In the genomic region with DNA sequence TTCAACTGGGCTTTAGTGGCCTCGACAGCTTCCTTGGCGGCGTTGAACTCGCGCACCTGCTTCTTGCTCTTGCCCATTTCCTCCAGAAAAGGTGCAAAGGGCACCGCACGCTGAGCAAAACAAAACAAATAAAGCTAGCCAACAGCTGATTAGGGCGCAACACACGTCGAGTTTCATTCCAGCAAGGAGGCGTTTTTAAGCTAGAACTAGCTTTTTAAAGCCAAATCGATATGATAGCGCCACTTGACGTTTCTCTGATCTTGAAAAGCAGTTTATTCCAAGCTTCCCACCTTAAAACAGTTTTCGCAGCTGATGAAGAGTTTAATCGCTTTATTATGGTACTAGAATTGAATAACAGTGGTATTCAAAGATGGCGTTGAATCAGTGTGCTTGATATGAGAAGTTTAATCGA, we compare ENCODE assay signal across 3 fruit fly cellular contexts.
TF ChIP-seq lines count a peak whose summit lies in the region.

A gene (minus strand): TSS at position 199 of the 412 bp plus-strand sequence.

TF ChIP-seq in whole organism, embryonic, 481 proteins besides CTCF, POLR2A, EP300 and RAD21 (continued from another document and continues in another):
- TF ChIP-seq CG17361 (GFP tag; IDR thresholded peaks at IDR 0.05; lab: Robert Waterston, UW) (peak; percentile 59; the same call in 1 of the 3 replicates), disco-r (GFP tag; optimal IDR thresholded peaks at IDR 0.05; lab: Kevin White, UChicago) (no peak), ewg (GFP tag; optimal IDR thresholded peaks at IDR 0.05; lab: Kevin White, UChicago) (no peak), CG32772 (GFP tag; IDR thresholded peaks at IDR 0.05; lab: Robert Waterston, UW) (0 out of 2 replicates have a peak, but pooled peaks have one; percentile 22), CG9876 (GFP tag; optimal IDR thresholded peaks at IDR 0.05; lab: Kevin White, UChicago) (peak; percentile 38), CG4820 (GFP tag; optimal IDR thresholded peaks at IDR 0.05; lab: Kevin White, UChicago) (peak; percentile 26), croc (GFP tag; conservative IDR thresholded peaks at IDR 0.05; lab: Robert Waterston, UW) (no peak), CG18476 (GFP tag; optimal IDR thresholded peaks at IDR 0.05; lab: Kevin White, UChicago) (no peak), CG17385 (GFP tag; optimal IDR thresholded peaks at IDR 0.05; lab: Kevin White, UChicago) (no peak), Stat92E (GFP tag; optimal IDR thresholded peaks at IDR 0.05; lab: Kevin White, UChicago) (no peak), CG34224 (GFP tag; IDR thresholded peaks at IDR 0.05; lab: Robert Waterston, UW; ENCODE audit: partially characterized antibody) (no peak), CG14710 (tag; optimal IDR thresholded peaks at IDR 0.05; lab: Kevin White, UChicago) (peak; percentile 37), ato (GFP tag; IDR thresholded peaks at IDR 0.05; lab: Robert Waterston, UW; ENCODE audit: partially characterized antibody) (no peak), CG1647 (GFP tag; optimal IDR thresholded peaks at IDR 0.05; lab: Kevin White, UChicago) (no peak), Blimp-1 (GFP tag; optimal IDR thresholded peaks at IDR 0.05; lab: Kevin White, UChicago) (no peak), sens-2 (GFP tag; IDR thresholded peaks at IDR 0.05; lab: Robert Waterston, UW) (no peak), tap (tag; optimal IDR thresholded peaks at IDR 0.05; lab: Kevin White, UChicago) (no peak), emc (GFP tag; optimal IDR thresholded peaks at IDR 0.05; lab: Kevin White, UChicago) (peak; percentile 16), CG11085 (GFP tag; IDR thresholded peaks at IDR 0.05; lab: Robert Waterston, UW) (no peak), exex (tag; optimal IDR thresholded peaks at IDR 0.05; lab: Kevin White, UChicago) (peak; percentile 37), slbo (GFP tag; IDR thresholded peaks at IDR 0.05; lab: Robert Waterston, UW) (peak; percentile 57), zfh2 (GFP tag; optimal IDR thresholded peaks at IDR 0.05; lab: Kevin White, UChicago) (peak; percentile 65), Pdp1 (GFP tag; optimal IDR thresholded peaks at IDR 0.05; lab: Kevin White, UChicago) (peak in 1 of 2 experiments; percentile 57), CG16863 (GFP tag; optimal IDR thresholded peaks at IDR 0.05; lab: Kevin White, UChicago) (peak; percentile 15), Dfd (GFP tag; optimal IDR thresholded peaks at IDR 0.05; lab: Kevin White, UChicago) (no peak), Opbp (GFP tag; IDR thresholded peaks at IDR 0.05; lab: Robert Waterston, UW; ENCODE audit: partially characterized antibody) (no peak), pho (GFP tag; optimal IDR thresholded peaks at IDR 0.05; lab: Kevin White, UChicago) (peak; percentile 59), z (GFP tag; IDR thresholded peaks at IDR 0.05; lab: Robert Waterston, UW) (no peak), B-H2 (GFP tag; optimal IDR thresholded peaks at IDR 0.05; lab: Kevin White, UChicago) (peak; percentile 30), CG31388 (GFP tag; optimal IDR thresholded peaks at IDR 0.05; lab: Kevin White, UChicago) (no peak), CG11696 (GFP tag; IDR thresholded peaks at IDR 0.05; lab: Robert Waterston, UW) (no peak), YL-1 (GFP tag; optimal IDR thresholded peaks at IDR 0.05; lab: Kevin White, UChicago) (peak; percentile 22), CG8359 (GFP tag; optimal IDR thresholded peaks at IDR 0.05; lab: Kevin White, UChicago; ENCODE audit: borderline replicate concordance) (no peak), so (GFP tag; IDR thresholded peaks at IDR 0.05; lab: Robert Waterston, UW) (no peak), CG7745 (tag; optimal IDR thresholded peaks at IDR 0.05; lab: Kevin White, UChicago) (no peak), Nf-YB (GFP tag; optimal IDR thresholded peaks at IDR 0.05; lab: Kevin White, UChicago) (no peak), lola (GFP tag; optimal IDR thresholded peaks at IDR 0.05; lab: Kevin White, UChicago) (peak in 1 of 3 experiments; percentile 24), tup (GFP tag; optimal IDR thresholded peaks at IDR 0.05; lab: Kevin White, UChicago) (no peak), corto (GFP tag; optimal IDR thresholded peaks at IDR 0.05; lab: Kevin White, UChicago) (no peak), psq (GFP tag; optimal IDR thresholded peaks at IDR 0.05; lab: Kevin White, UChicago) (peak; percentile 44), CG13424 (tag; optimal IDR thresholded peaks at IDR 0.05; lab: Kevin White, UChicago) (peak; percentile 58), crol (GFP tag; IDR thresholded peaks at IDR 0.05; lab: Robert Waterston, UW) (no peak)

TF ChIP-seq in whole organism, prepupa, 60 proteins besides CTCF, POLR2A, EP300 and RAD21 (continued from another document):
- peak; percentile 71 for TF ChIP-seq Blimp-1 (GFP tag; optimal IDR thresholded peaks at IDR 0.05; lab: Kevin White, UChicago)
- peak; percentile 3 for TF ChIP-seq Ets96B (tag; optimal IDR thresholded peaks at IDR 0.05; lab: Kevin White, UChicago)
- no peak for TF ChIP-seq CG10669 (GFP tag; optimal IDR thresholded peaks at IDR 0.05; lab: Kevin White, UChicago)
- TF ChIP-seq Eip78C (GFP tag; lab: Kevin White, UChicago): peak; percentile 69
- TF ChIP-seq CG31627 (GFP tag; optimal IDR thresholded peaks at IDR 0.05; lab: Kevin White, UChicago): peak; percentile 28
- no peak for TF ChIP-seq CG6276 (GFP tag; optimal IDR thresholded peaks at IDR 0.05; lab: Kevin White, UChicago)
- TF ChIP-seq Sox15 (GFP tag; optimal IDR thresholded peaks at IDR 0.05; lab: Kevin White, UChicago): no peak
- TF ChIP-seq svp (GFP tag; lab: Kevin White, UChicago): peak; percentile 85
- peak; percentile 48 for TF ChIP-seq lz (GFP tag; optimal IDR thresholded peaks at IDR 0.05; lab: Kevin White, UChicago)
- peak; percentile 45; the same call in 2 of the 3 replicates for TF ChIP-seq CG6163 (GFP tag; IDR thresholded peaks at IDR 0.05; lab: Robert Waterston, UW)
- peak; percentile 31 for TF ChIP-seq cyc (GFP tag; optimal IDR thresholded peaks at IDR 0.05; lab: Kevin White, UChicago)
- TF ChIP-seq CG34406 (GFP tag; optimal IDR thresholded peaks at IDR 0.05; lab: Kevin White, UChicago): no peak
- no peak for TF ChIP-seq CG8119 (GFP tag; IDR thresholded peaks at IDR 0.05; lab: Robert Waterston, UW)
- peak; percentile 37 for TF ChIP-seq topi (GFP tag; optimal IDR thresholded peaks at IDR 0.05; lab: Kevin White, UChicago)
- TF ChIP-seq CG6808 (GFP tag; optimal IDR thresholded peaks at IDR 0.05; lab: Kevin White, UChicago): no peak
- no peak for TF ChIP-seq CG3919 (GFP tag; optimal IDR thresholded peaks at IDR 0.05; lab: Kevin White, UChicago)
- TF ChIP-seq Lpt (GFP tag; optimal IDR thresholded peaks at IDR 0.05; lab: Kevin White, UChicago): no peak
- TF ChIP-seq fkh (GFP tag; optimal IDR thresholded peaks at IDR 0.05; lab: Kevin White, UChicago): peak; percentile 80
- peak; percentile 4 for TF ChIP-seq CG11762 (GFP tag; optimal IDR thresholded peaks at IDR 0.05; lab: Kevin White, UChicago; ENCODE audit: insufficient read depth)
- TF ChIP-seq OdsH (GFP tag; optimal IDR thresholded peaks at IDR 0.05; lab: Kevin White, UChicago): no peak
- no peak for TF ChIP-seq achi (GFP tag; optimal IDR thresholded peaks at IDR 0.05; lab: Kevin White, UChicago)
- no peak for TF ChIP-seq CG6792 (GFP tag; optimal IDR thresholded peaks at IDR 0.05; lab: Kevin White, UChicago)
- no peak for TF ChIP-seq Hr38 (GFP tag; optimal IDR thresholded peaks at IDR 0.05; lab: Kevin White, UChicago)
- TF ChIP-seq CG6854 (GFP tag; optimal IDR thresholded peaks at IDR 0.05; lab: Kevin White, UChicago): peak; percentile 61
- no peak for TF ChIP-seq Hr4 (GFP tag; optimal IDR thresholded peaks at IDR 0.05; lab: Kevin White, UChicago)
- TF ChIP-seq Met (GFP tag; optimal IDR thresholded peaks at IDR 0.05; lab: Kevin White, UChicago): no peak
- peak in 1 of 2 experiments; percentile 31 for TF ChIP-seq ss (GFP tag; optimal IDR thresholded peaks at IDR 0.05; lab: Kevin White, UChicago)
- TF ChIP-seq CG15336 (GFP tag; IDR thresholded peaks at IDR 0.05; lab: Robert Waterston, UW): no peak
- TF ChIP-seq spab (GFP tag; optimal IDR thresholded peaks at IDR 0.05; lab: Kevin White, UChicago): no peak
- TF ChIP-seq CG7368 (GFP tag; optimal IDR thresholded peaks at IDR 0.05; lab: Kevin White, UChicago): no peak
- TF ChIP-seq Eip75B (GFP tag; optimal IDR thresholded peaks at IDR 0.05; lab: Kevin White, UChicago): no peak
- TF ChIP-seq CG11294 (GFP tag; IDR thresholded peaks at IDR 0.05; lab: Robert Waterston, UW): no peak
- TF ChIP-seq CG1621 (tag; optimal IDR thresholded peaks at IDR 0.05; lab: Kevin White, UChicago): peak; percentile 35
- TF ChIP-seq dsx (GFP tag; optimal IDR thresholded peaks at IDR 0.05; lab: Kevin White, UChicago; ENCODE audit: poor library complexity, severe bottlenecking): peak; percentile 93
- TF ChIP-seq Ets21C (GFP tag; optimal IDR thresholded peaks at IDR 0.05; lab: Kevin White, UChicago): no peak
- no peak for TF ChIP-seq Smox (GFP tag; optimal IDR thresholded peaks at IDR 0.05; lab: Kevin White, UChicago)
- no peak for TF ChIP-seq Gug (GFP tag; IDR thresholded peaks at IDR 0.05; lab: Robert Waterston, UW)
- TF ChIP-seq Sox102F (GFP tag; optimal IDR thresholded peaks at IDR 0.05; lab: Kevin White, UChicago): no peak
- TF ChIP-seq acj6 (GFP tag; optimal IDR thresholded peaks at IDR 0.05; lab: Kevin White, UChicago): no peak
- no peak for TF ChIP-seq CG4318 (GFP tag; optimal IDR thresholded peaks at IDR 0.05; lab: Kevin White, UChicago)
- TF ChIP-seq net (GFP tag; optimal IDR thresholded peaks at IDR 0.05; lab: Kevin White, UChicago): no peak

TF ChIP-seq in whole organism, wandering third instar larva, 38 proteins besides CTCF, POLR2A, EP300 and RAD21 (continued from another document):
- TF ChIP-seq pan (optimal IDR thresholded peaks at IDR 0.05; lab: Kevin White, UChicago) (no peak), fru (GFP tag; optimal IDR thresholded peaks at IDR 0.05; lab: Kevin White, UChicago) (no peak), Vsx2 (GFP tag; optimal IDR thresholded peaks at IDR 0.05; lab: Kevin White, UChicago; ENCODE audit: partially characterized antibody) (peak; percentile 99), Dfd (GFP tag; optimal IDR thresholded peaks at IDR 0.05; lab: Kevin White, UChicago) (no peak), tai (GFP tag; optimal IDR thresholded peaks at IDR 0.05; lab: Kevin White, UChicago) (no peak), GATAd (GFP tag; optimal IDR thresholded peaks at IDR 0.05; lab: Kevin White, UChicago) (no peak), dl (GFP tag; optimal IDR thresholded peaks at IDR 0.05; lab: Kevin White, UChicago; ENCODE audit: insufficient read depth in 1 of 2, partially characterized antibody in 2 of 2) (peak; percentile 65 to 92), Sp1 (GFP tag; optimal IDR thresholded peaks at IDR 0.05; lab: Kevin White, UChicago) (peak; percentile 45), psq (GFP tag; optimal IDR thresholded peaks at IDR 0.05; lab: Kevin White, UChicago) (peak; percentile 78), Abd-B (GFP tag; optimal IDR thresholded peaks at IDR 0.05; lab: Kevin White, UChicago) (no peak), Mio (GFP tag; optimal IDR thresholded peaks at IDR 0.05; lab: Kevin White, UChicago) (no peak)
